Worm (Caenorhabditis elegans): ENCODE data around the gene W02F12.4.

W02F12.4 gene

DNA sequence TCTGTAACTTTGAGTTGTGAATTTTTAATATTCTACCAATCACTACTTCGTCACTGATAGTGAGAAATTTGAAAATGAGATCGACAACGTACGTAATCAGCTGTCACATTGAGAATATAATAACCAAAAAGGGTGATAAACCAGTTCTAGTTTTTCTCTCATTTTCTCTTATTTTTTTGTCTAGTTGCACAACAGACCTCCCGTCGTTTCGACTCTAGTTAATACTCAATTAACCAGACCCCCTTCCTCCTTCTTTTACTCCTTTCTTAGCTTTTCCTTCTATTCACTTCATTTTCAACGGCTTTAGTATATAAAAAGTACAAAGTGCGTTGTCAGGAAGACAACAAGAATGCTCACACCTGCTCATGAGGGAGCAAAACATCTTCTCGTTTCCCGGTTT, 20.5 kb upstream of the W02F12.4 start, which contains the start of gene ZC487.1:
Gene ZC487.1 (plus strand): TSS at position 301 of the 400 bp plus-strand sequence.
- TF ChIP-seq tbx-11 (GFP tag; IDR thresholded peaks at IDR 0.05), result no peak
- TF ChIP-seq F13C5.2 (tag; optimal IDR thresholded peaks at IDR 0.05), result no peak
- TF ChIP-seq ets-7 (tag; optimal IDR thresholded peaks at IDR 0.05), result no peak
- no peak for TF ChIP-seq tbx-37 (GFP tag; conservative IDR thresholded peaks at IDR 0.05)
- no peak for TF ChIP-seq ama-1 (optimal IDR thresholded peaks at IDR 0.05)
- TF ChIP-seq aly-1 (tag; optimal IDR thresholded peaks at IDR 0.05), result no peak
- no peak for TF ChIP-seq hmbx-1 (tag; optimal IDR thresholded peaks at IDR 0.05)
- no peak for TF ChIP-seq tra-4 (tag; optimal IDR thresholded peaks at IDR 0.05)
- no peak for TF ChIP-seq B0310.2 (tag; optimal IDR thresholded peaks at IDR 0.05)
- TF ChIP-seq sea-1 (GFP tag; conservative IDR thresholded peaks at IDR 0.05), result no peak
- TF ChIP-seq ceh-13 (GFP tag; optimal IDR thresholded peaks at IDR 0.05), result no peak
- no peak for TF ChIP-seq pes-1 (GFP tag; IDR thresholded peaks at IDR 0.05)
- no peak for TF ChIP-seq hnd-1 (tag; optimal IDR thresholded peaks at IDR 0.05)
- no peak for TF ChIP-seq hmg-4 (GFP tag; optimal IDR thresholded peaks at IDR 0.05)
- no peak for TF ChIP-seq flt-1 (GFP tag; IDR thresholded peaks at IDR 0.05)
- no peak for TF ChIP-seq scrt-1 (GFP tag; IDR thresholded peaks at IDR 0.05)
- TF ChIP-seq ceh-36 (tag; optimal IDR thresholded peaks at IDR 0.05), result no peak

DNA sequence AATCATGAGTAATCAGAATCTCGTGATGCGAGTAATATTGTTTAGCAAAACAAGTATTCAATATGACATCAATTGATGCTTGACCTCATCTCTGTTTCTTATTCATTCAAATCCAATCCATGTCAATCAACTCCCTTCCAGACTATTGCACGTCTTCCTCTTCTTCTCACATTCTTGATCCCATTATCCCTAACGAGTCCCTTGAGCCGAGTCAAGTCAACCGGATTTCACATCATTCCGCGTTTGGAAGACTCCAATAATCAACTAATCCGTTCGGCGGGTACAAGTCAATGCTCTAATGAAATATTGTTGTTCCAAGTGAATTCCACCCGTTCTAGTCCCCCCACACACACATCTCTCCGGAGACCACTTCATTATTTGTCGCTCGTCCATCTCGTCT, 19.5 kb upstream of the W02F12.4 start:
- no peak for TF ChIP-seq flt-1 (GFP tag; IDR thresholded peaks at IDR 0.05)
- TF ChIP-seq sea-1 (GFP tag; conservative IDR thresholded peaks at IDR 0.05), result no peak
- no peak for TF ChIP-seq tra-4 (tag; optimal IDR thresholded peaks at IDR 0.05)
- TF ChIP-seq hmbx-1 (tag; optimal IDR thresholded peaks at IDR 0.05), result no peak
- no peak for TF ChIP-seq B0310.2 (tag; optimal IDR thresholded peaks at IDR 0.05)
- TF ChIP-seq ceh-36 (tag; optimal IDR thresholded peaks at IDR 0.05), result no peak

DNA sequence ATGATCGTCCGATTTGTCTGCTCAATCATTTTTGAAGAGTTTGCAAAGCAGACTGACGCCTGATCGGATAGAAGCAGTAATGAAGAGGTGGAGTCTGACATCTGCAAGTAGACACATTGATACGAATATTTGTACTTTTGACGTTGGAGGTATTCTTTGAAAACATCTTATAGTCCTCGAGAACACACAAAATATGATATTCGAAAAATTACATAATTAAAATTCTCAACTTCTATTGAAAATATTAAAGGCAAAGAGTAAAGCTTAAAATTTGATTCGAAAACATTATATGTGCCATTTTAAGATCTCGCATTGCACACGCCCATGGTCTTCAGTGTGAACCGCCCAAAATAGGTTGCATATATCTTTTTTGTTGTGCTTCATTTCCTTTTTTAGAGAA, 15.6 kb upstream of the W02F12.4 start, which contains the start of gene ZC487.2:
Gene ZC487.2 (minus strand): TSS at position 101 of the 400 bp plus-strand sequence.
- TF ChIP-seq tra-4 (tag; optimal IDR thresholded peaks at IDR 0.05) (no peak), ets-7 (tag; optimal IDR thresholded peaks at IDR 0.05) (no peak), hmg-4 (GFP tag; optimal IDR thresholded peaks at IDR 0.05) (no peak), scrt-1 (GFP tag; IDR thresholded peaks at IDR 0.05) (no peak), hnd-1 (tag; optimal IDR thresholded peaks at IDR 0.05) (no peak), hmbx-1 (tag; optimal IDR thresholded peaks at IDR 0.05) (no peak), pes-1 (GFP tag; IDR thresholded peaks at IDR 0.05) (no peak)

DNA sequence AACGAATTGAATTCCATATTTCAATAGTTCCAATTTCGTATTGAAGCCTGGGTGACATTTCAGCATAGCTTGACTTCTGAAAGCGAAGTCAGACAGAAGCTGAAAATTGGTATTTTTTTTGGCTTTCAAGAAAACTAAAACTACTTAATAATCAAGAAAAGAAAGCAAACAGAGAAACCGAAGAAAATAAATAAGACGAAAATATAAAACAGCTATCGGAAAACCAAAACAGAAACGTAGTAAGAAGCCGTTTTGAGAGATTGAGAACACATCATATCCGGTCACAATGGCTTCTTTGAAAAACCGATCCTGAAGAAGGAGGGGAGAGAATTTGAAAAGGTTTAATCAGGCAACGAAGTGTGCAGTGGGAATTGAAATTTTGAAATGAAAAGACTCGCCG, 11.5 kb upstream of the W02F12.4 start, which contains the start of gene srg-30:
Gene srg-30 (minus strand): TSS at position 101 of the 400 bp plus-strand sequence.
- TF ChIP-seq ceh-36 (tag; optimal IDR thresholded peaks at IDR 0.05), result no peak
- TF ChIP-seq aly-1 (tag; optimal IDR thresholded peaks at IDR 0.05), result no peak
- TF ChIP-seq flt-1 (GFP tag; IDR thresholded peaks at IDR 0.05), result no peak
- no peak for TF ChIP-seq ama-1 (optimal IDR thresholded peaks at IDR 0.05)
- no peak for TF ChIP-seq tbx-37 (GFP tag; conservative IDR thresholded peaks at IDR 0.05)
- TF ChIP-seq tbx-11 (GFP tag; IDR thresholded peaks at IDR 0.05), result no peak
- no peak for TF ChIP-seq B0310.2 (tag; optimal IDR thresholded peaks at IDR 0.05)
- no peak for TF ChIP-seq scrt-1 (GFP tag; IDR thresholded peaks at IDR 0.05)
- TF ChIP-seq hnd-1 (tag; optimal IDR thresholded peaks at IDR 0.05), result no peak
- TF ChIP-seq ets-7 (tag; optimal IDR thresholded peaks at IDR 0.05), result no peak
- no peak for TF ChIP-seq pes-1 (GFP tag; IDR thresholded peaks at IDR 0.05)
- no peak for TF ChIP-seq tra-4 (tag; optimal IDR thresholded peaks at IDR 0.05)
- no peak for TF ChIP-seq hmbx-1 (tag; optimal IDR thresholded peaks at IDR 0.05)
- no peak for TF ChIP-seq ceh-13 (GFP tag; optimal IDR thresholded peaks at IDR 0.05)

DNA sequence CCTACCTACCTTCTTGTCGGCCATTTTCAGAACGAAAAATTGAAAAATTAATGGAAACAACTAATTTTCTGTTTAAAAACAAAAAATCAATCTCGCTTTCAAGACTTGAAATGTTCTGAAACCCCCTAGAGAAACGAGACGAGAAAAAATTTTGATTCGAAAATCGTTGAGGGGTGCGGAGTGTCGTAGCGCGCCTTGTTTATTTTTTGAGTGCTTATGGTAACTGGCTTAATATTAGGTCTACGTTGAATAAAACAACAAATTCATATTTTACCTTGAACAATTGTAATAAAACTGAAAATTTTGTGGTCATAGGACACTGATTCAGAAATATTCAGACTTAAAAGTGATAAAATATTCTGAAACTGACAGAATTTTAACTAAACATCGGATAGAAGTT, 3.7 kb upstream of the W02F12.4 start, which contains the start of gene sna-1:
Gene sna-1 (minus strand): TSS at position 218 of the 400 bp plus-strand sequence.
- no peak for TF ChIP-seq B0310.2 (tag; optimal IDR thresholded peaks at IDR 0.05)
- TF ChIP-seq ceh-36 (tag; optimal IDR thresholded peaks at IDR 0.05), result no peak
- no peak for TF ChIP-seq tra-4 (tag; optimal IDR thresholded peaks at IDR 0.05)
- no peak for TF ChIP-seq aly-1 (tag; optimal IDR thresholded peaks at IDR 0.05)
- no peak for TF ChIP-seq tbx-11 (GFP tag; IDR thresholded peaks at IDR 0.05)
- TF ChIP-seq hnd-1 (tag; optimal IDR thresholded peaks at IDR 0.05), result no peak
- no peak for TF ChIP-seq ets-7 (tag; optimal IDR thresholded peaks at IDR 0.05)
- no peak for TF ChIP-seq tbx-37 (GFP tag; conservative IDR thresholded peaks at IDR 0.05)
- TF ChIP-seq sea-1 (GFP tag; conservative IDR thresholded peaks at IDR 0.05), result no peak

DNA sequence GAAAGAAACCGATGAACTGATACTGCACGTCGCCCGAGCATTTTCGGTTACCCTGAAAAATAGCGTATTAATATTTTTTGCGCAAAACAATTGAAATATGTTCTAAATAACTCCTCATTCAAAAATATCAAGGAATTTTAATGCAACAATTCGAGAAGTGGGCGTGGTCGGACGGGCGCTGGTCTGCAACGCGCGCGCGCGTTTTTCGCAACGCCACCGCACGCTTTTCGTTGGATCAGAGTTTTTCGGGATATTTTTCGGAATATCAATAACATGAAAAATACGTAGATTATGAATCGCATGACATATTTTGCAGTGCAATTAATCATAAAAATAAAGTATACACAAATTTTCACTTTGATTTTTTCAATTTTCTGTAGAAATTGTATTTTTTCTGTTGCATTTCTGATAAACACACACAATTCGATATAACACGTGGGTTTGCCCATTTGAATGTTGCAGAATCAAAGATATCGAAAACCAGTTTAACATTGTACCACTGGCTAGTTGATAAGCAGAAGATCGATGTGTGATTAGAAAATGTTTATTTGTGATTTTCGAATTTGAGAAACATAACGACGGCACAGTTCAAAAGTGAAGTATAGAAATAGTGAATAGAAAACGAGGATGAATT, 2.4 kb upstream of the W02F12.4 start, which contains the start of gene dlst-1:
Gene dlst-1 (minus strand): TSS at position 52 of the 634 bp plus-strand sequence.
- TF ChIP-seq flt-1 (GFP tag; IDR thresholded peaks at IDR 0.05), result peak; percentile 46; the same call in 1 of the 2 replicates
- TF ChIP-seq scrt-1 (GFP tag; IDR thresholded peaks at IDR 0.05), result 0 out of 2 replicates have a peak, but pooled peaks have one; percentile 50
- peak; percentile 66 for TF ChIP-seq hmg-4 (GFP tag; optimal IDR thresholded peaks at IDR 0.05)
- TF ChIP-seq B0310.2 (tag; optimal IDR thresholded peaks at IDR 0.05), result peak; percentile 23
- peak; percentile 5 for TF ChIP-seq hmbx-1 (tag; optimal IDR thresholded peaks at IDR 0.05)
- TF ChIP-seq sea-1 (GFP tag; conservative IDR thresholded peaks at IDR 0.05), result peak; percentile 51; the same call in 1 of the 2 replicates
- peak; percentile 70; the same call in 1 of the 2 replicates for TF ChIP-seq pes-1 (GFP tag; IDR thresholded peaks at IDR 0.05)
- TF ChIP-seq F13C5.2 (tag; optimal IDR thresholded peaks at IDR 0.05), result peak; percentile 87
- no peak for TF ChIP-seq ama-1 (optimal IDR thresholded peaks at IDR 0.05)
- no peak for TF ChIP-seq tbx-37 (GFP tag; conservative IDR thresholded peaks at IDR 0.05)
- peak; percentile 19 for TF ChIP-seq hnd-1 (tag; optimal IDR thresholded peaks at IDR 0.05)
- peak; percentile 21 for TF ChIP-seq ceh-13 (GFP tag; optimal IDR thresholded peaks at IDR 0.05)
- TF ChIP-seq tra-4 (tag; optimal IDR thresholded peaks at IDR 0.05), result no peak
- TF ChIP-seq ets-7 (tag; optimal IDR thresholded peaks at IDR 0.05), result no peak
- peak; percentile 52 for TF ChIP-seq aly-1 (tag; optimal IDR thresholded peaks at IDR 0.05)
- TF ChIP-seq ceh-36 (tag; optimal IDR thresholded peaks at IDR 0.05), result peak; percentile 49
- peak; percentile 71 for TF ChIP-seq tbx-11 (GFP tag; IDR thresholded peaks at IDR 0.05)

DNA sequence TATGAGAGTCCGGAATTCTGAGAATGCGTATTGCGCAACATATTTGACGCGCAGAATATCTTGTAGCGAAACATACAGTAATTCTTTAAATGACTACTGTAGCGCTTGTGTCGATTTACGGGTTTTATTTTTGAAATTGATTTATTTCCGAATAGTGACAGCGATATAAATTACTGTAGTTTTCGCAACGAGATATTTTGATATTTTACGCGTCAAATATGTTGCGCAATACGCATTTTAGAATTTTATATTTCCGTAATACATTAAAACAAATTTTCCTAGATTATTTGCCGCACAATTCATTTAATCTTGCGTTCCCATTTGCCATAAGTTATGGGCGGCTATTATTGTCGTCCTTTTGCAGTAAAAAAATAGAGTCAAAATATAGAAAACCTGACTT, 1.4 kb downstream of the W02F12.4 start:
- no peak for TF ChIP-seq ama-1 (optimal IDR thresholded peaks at IDR 0.05)
